Fruit fly (Drosophila melanogaster) whole organism, embryonic: ENCODE results near the gene janA.

Experiments
- Antp ChIP-seq: fragments of 200-800 bp; sonication (Bioruptor generic); optimal IDR thresholded peaks from 3 replicates; lab custom pipeline; 2016; ENCODE audit warnings: missing biosample characterization, missing genetic modification characterization
- CG10274 ChIP-seq: fragments of 200-800 bp; sonication (Bioruptor generic); optimal IDR thresholded peaks from 3 replicates; lab custom pipeline; 2017; ENCODE audit warnings: missing biosample characterization, mild to moderate bottlenecking, missing genetic modification characterization
- CG11504 ChIP-seq: fragments of 200-800 bp; sonication (Bioruptor generic); optimal IDR thresholded peaks from 3 replicates; lab custom pipeline; 2019; ENCODE audit warnings: missing biosample characterization, mild to moderate bottlenecking, missing genetic modification characterization, moderate library complexity
- CG12071 ChIP-seq: fragments of 200-800 bp; sonication (Bioruptor generic); optimal IDR thresholded peaks from 3 replicates; lab custom pipeline; 2018; ENCODE audit warnings: missing biosample characterization, mild to moderate bottlenecking, missing genetic modification characterization
- CG13287 ChIP-seq: fragments of 200-800 bp; sonication (Bioruptor generic); IDR thresholded peaks from 2 replicates; pipeline ENCODE4 v1.3.6; 2022; ENCODE audit warnings: missing biosample characterization, missing genetic modification characterization; ENCODE audit not compliant: partially characterized antibody
- CG14441 ChIP-seq: fragments of 200-800 bp; sonication (Bioruptor generic); IDR thresholded peaks from 2 replicates; pipeline ENCODE4 v1.3.6; 2022; ENCODE audit warnings: missing biosample characterization, missing genetic modification characterization
- CG14667 ChIP-seq: fragments of 200-800 bp; sonication (Bioruptor generic); IDR thresholded peaks from 2 replicates; pipeline ENCODE4 v1.3.6; 2022; ENCODE audit warnings: missing biosample characterization, missing genetic modification characterization
- CG14710 ChIP-seq: fragments of 200-800 bp; sonication (Bioruptor generic); optimal IDR thresholded peaks from 3 replicates; lab custom pipeline; 2019; ENCODE audit warnings: missing biosample characterization, mild to moderate bottlenecking, missing genetic modification characterization, moderate library complexity
- CG14860 ChIP-seq: fragments of 200-800 bp; sonication (Bioruptor generic); IDR thresholded peaks from 3 replicates; pipeline ENCODE4 v1.3.6; 2022; ENCODE audit warnings: missing biosample characterization, missing genetic modification characterization; ENCODE audit not compliant: partially characterized antibody
- CG16779 ChIP-seq: fragments of 200-800 bp; sonication (Bioruptor generic); IDR thresholded peaks from 2 replicates; pipeline ENCODE4 v1.3.6; 2022; ENCODE audit warnings: missing biosample characterization, missing genetic modification characterization
- CG17568 ChIP-seq: fragments of 200-800 bp; sonication (Bioruptor generic); optimal IDR thresholded peaks from 2 replicates; lab custom pipeline; 2018; ENCODE audit warnings: missing biosample characterization, mild to moderate bottlenecking, missing genetic modification characterization, moderate library complexity
- CG2116 ChIP-seq: fragments of 200-800 bp; sonication (Bioruptor generic); optimal IDR thresholded peaks from 3 replicates; lab custom pipeline; 2018; ENCODE audit warnings: missing biosample characterization, mild to moderate bottlenecking, missing genetic modification characterization
- CG2120 ChIP-seq: fragments of 200-800 bp; sonication (Bioruptor generic); optimal IDR thresholded peaks from 3 replicates; lab custom pipeline; 2016; ENCODE audit warnings: missing biosample characterization, missing genetic modification characterization
- CG2678 ChIP-seq: fragments of 200-800 bp; sonication (Bioruptor generic); optimal IDR thresholded peaks from 3 replicates; lab custom pipeline; 2019; ENCODE audit warnings: missing biosample characterization, mild to moderate bottlenecking, missing genetic modification characterization, moderate library complexity
- CG3847 ChIP-seq: fragments of 200-800 bp; sonication (Bioruptor generic); IDR thresholded peaks from 2 replicates; pipeline ENCODE4 v1.3.6; 2022; ENCODE audit warnings: missing biosample characterization, missing genetic modification characterization
- CG7745 ChIP-seq: fragments of 200-800 bp; sonication (Bioruptor generic); optimal IDR thresholded peaks from 2 replicates; lab custom pipeline; 2018; ENCODE audit warnings: missing biosample characterization, mild to moderate bottlenecking, missing genetic modification characterization, moderate library complexity
- CG7928 ChIP-seq: fragments of 200-800 bp; sonication (Bioruptor generic); optimal IDR thresholded peaks from 2 replicates; lab custom pipeline; 2017; ENCODE audit warnings: missing biosample characterization, mild to moderate bottlenecking, missing genetic modification characterization
- Dek ChIP-seq: fragments of 200-800 bp; sonication (Bioruptor generic); optimal IDR thresholded peaks from 3 replicates; lab custom pipeline; 2019; ENCODE audit warnings: missing biosample characterization, mild to moderate bottlenecking, missing genetic modification characterization, moderate library complexity
- Dip3 ChIP-seq: fragments of 200-800 bp; sonication (Bioruptor generic); optimal IDR thresholded peaks from 3 replicates; lab custom pipeline; 2016; ENCODE audit warnings: missing biosample characterization, missing genetic modification characterization
- H2.0 ChIP-seq: fragments of 200-800 bp; sonication (Bioruptor generic); IDR thresholded peaks from 2 replicates; pipeline ENCODE4 v1.3.6; 2022; ENCODE audit warnings: missing biosample characterization, missing genetic modification characterization
- Hmr ChIP-seq: fragments of 200-800 bp; sonication (Bioruptor generic); optimal IDR thresholded peaks from 3 replicates; lab custom pipeline; 2017; ENCODE audit warnings: mild to moderate bottlenecking, missing biosample characterization, missing genetic modification reagents, missing genetic modification characterization
- Mes4 ChIP-seq: fragments of 200-800 bp; sonication (Bioruptor generic); optimal IDR thresholded peaks from 2 replicates; lab custom pipeline; 2016; ENCODE audit warnings: missing biosample characterization, missing genetic modification characterization
- Neu2 ChIP-seq: fragments of 200-800 bp; sonication (Bioruptor generic); optimal IDR thresholded peaks from 3 replicates; lab custom pipeline; 2016; ENCODE audit warnings: missing biosample characterization, missing genetic modification characterization, borderline replicate concordance
- NfI ChIP-seq: fragments of 200-800 bp; sonication (Bioruptor generic); optimal IDR thresholded peaks from 3 replicates; lab custom pipeline; 2018; ENCODE audit warnings: missing biosample characterization, mild to moderate bottlenecking, missing genetic modification characterization, moderate library complexity
- Optix ChIP-seq: fragments of 200-800 bp; sonication (Bioruptor generic); IDR thresholded peaks from 3 replicates; pipeline ENCODE4 v1.3.6; 2022; ENCODE audit warnings: missing biosample characterization, missing genetic modification characterization
- Scr ChIP-seq: fragments of 200-800 bp; sonication (Bioruptor generic); IDR thresholded peaks from 2 replicates; pipeline ENCODE4 v1.3.6; 2022; ENCODE audit warnings: missing biosample characterization, missing genetic modification characterization; ENCODE audit not compliant: partially characterized antibody
- YL-1 ChIP-seq: fragments of 200-800 bp; sonication (Bioruptor generic); optimal IDR thresholded peaks from 3 replicates; lab custom pipeline; 2017; ENCODE audit warnings: missing biosample characterization, mild to moderate bottlenecking, missing genetic modification characterization
- ara ChIP-seq: fragments of 200-800 bp; sonication (Bioruptor generic); IDR thresholded peaks from 2 replicates; pipeline ENCODE4 v1.3.6; 2022; ENCODE audit warnings: missing biosample characterization, missing genetic modification characterization
- ato ChIP-seq: fragments of 200-800 bp; sonication (Bioruptor generic); IDR thresholded peaks from 2 replicates; pipeline ENCODE4 v1.3.6; 2022; ENCODE audit warnings: missing biosample characterization, missing genetic modification characterization; ENCODE audit not compliant: partially characterized antibody
- bowl ChIP-seq: fragments of 200-800 bp; sonication (Bioruptor generic); IDR thresholded peaks from 2 replicates; pipeline ENCODE4 v1.3.6; 2022; ENCODE audit warnings: missing biosample characterization, missing genetic modification characterization
- chinmo ChIP-seq: fragments of 200-800 bp; sonication (Bioruptor generic); IDR thresholded peaks from 4 replicates; pipeline ENCODE4 v1.3.6; 2022; ENCODE audit warnings: missing biosample characterization, missing genetic modification characterization; ENCODE audit not compliant: partially characterized antibody
- crc ChIP-seq: fragments of 200-800 bp; sonication (Bioruptor generic); optimal IDR thresholded peaks from 2 replicates; lab custom pipeline; 2016; ENCODE audit warnings: missing biosample characterization, missing genetic modification characterization
- crol ChIP-seq: fragments of 200-800 bp; sonication (Bioruptor generic); IDR thresholded peaks from 2 replicates; pipeline ENCODE4 v1.3.6; 2022; ENCODE audit warnings: missing biosample characterization, missing genetic modification characterization
- crp ChIP-seq, 2 experiments: fragments of 200-800 bp; sonication (Bioruptor generic); optimal IDR thresholded peaks; 2 replicates in 1 of 2; 3 replicates in 1 of 2; lab custom pipeline; 2017; ENCODE audit warnings: missing biosample characterization in 2 of 2, missing genetic modification characterization in 2 of 2, mild to moderate bottlenecking in 1 of 2, moderate library complexity in 1 of 2
- dati ChIP-seq: fragments of 200-800 bp; sonication (Bioruptor generic); IDR thresholded peaks from 2 replicates; pipeline ENCODE4 v1.3.6; 2022; ENCODE audit warnings: missing biosample characterization, missing genetic modification characterization
- dm ChIP-seq: fragments of 200-800 bp; sonication (Bioruptor generic); optimal IDR thresholded peaks from 3 replicates; lab custom pipeline; 2016; ENCODE audit warnings: missing biosample characterization, missing genetic modification characterization
- esg ChIP-seq: fragments of 200-800 bp; sonication (Bioruptor generic); conservative IDR thresholded peaks from 2 replicates; pipeline ENCODE4 v1.3.6; 2022; ENCODE audit warnings: missing biosample characterization, missing genetic modification characterization
- grau ChIP-seq: fragments of 200-800 bp; optimal IDR thresholded peaks from 3 replicates; lab custom pipeline; 2019; ENCODE audit warnings: missing biosample characterization, mild to moderate bottlenecking, missing genetic modification characterization, moderate library complexity
- grn ChIP-seq: fragments of 200-800 bp; sonication (Bioruptor generic); optimal IDR thresholded peaks from 3 replicates; lab custom pipeline; 2017; ENCODE audit warnings: missing biosample characterization, missing genetic modification characterization
- gro ChIP-seq: fragments of 200-800 bp; sonication (Bioruptor generic); optimal IDR thresholded peaks from 2 replicates; lab custom pipeline; 2016; ENCODE audit warnings: missing biosample characterization, missing genetic modification characterization
- gsb-n ChIP-seq: fragments of 200-800 bp; sonication (Bioruptor generic); optimal IDR thresholded peaks from 3 replicates; lab custom pipeline; 2018; ENCODE audit warnings: missing biosample characterization, mild to moderate bottlenecking, missing genetic modification characterization
- h ChIP-seq: fragments of >200 bp; optimal IDR thresholded peaks from 2 replicates; lab custom pipeline; 2017
- insv ChIP-seq, 2 experiments: fragments of 200-800 bp; sonication (Bioruptor generic); optimal IDR thresholded peaks; 3 replicates each; lab custom pipeline; 2016 to 2018; ENCODE audit warnings: missing biosample characterization in 2 of 2, missing genetic modification characterization in 2 of 2
- knrl ChIP-seq: fragments of 200-800 bp; sonication (Bioruptor generic); IDR thresholded peaks from 3 replicates; pipeline ENCODE4 v1.3.6; 2022; ENCODE audit warnings: missing biosample characterization, missing genetic modification characterization; ENCODE audit not compliant: partially characterized antibody
- lmd ChIP-seq: fragments of 200-800 bp; sonication (Bioruptor generic); IDR thresholded peaks from 2 replicates; pipeline ENCODE4 v1.3.6; 2022; ENCODE audit warnings: missing biosample characterization, missing genetic modification characterization
- org-1 ChIP-seq: fragments of 200-800 bp; sonication (Bioruptor generic); optimal IDR thresholded peaks from 2 replicates; lab custom pipeline; 2017; ENCODE audit warnings: missing biosample characterization, missing genetic modification characterization
- run ChIP-seq: fragments of 200-800 bp; sonication (Bioruptor generic); optimal IDR thresholded peaks from 3 replicates; lab custom pipeline; 2018; ENCODE audit warnings: missing biosample characterization, mild to moderate bottlenecking, missing genetic modification characterization
- sima ChIP-seq: fragments of 200-800 bp; sonication (Bioruptor generic); optimal IDR thresholded peaks from 2 replicates; lab custom pipeline; 2016; ENCODE audit warnings: missing biosample characterization, missing genetic modification characterization
- tin ChIP-seq: fragments of 200-800 bp; sonication (Bioruptor generic); optimal IDR thresholded peaks from 3 replicates; lab custom pipeline; 2016; ENCODE audit warnings: missing biosample characterization, missing genetic modification characterization
- vvl ChIP-seq: fragments of 200-800 bp; sonication (Bioruptor generic); IDR thresholded peaks from 2 replicates; pipeline ENCODE4 v1.3.6; 2022; ENCODE audit warnings: missing biosample characterization, missing genetic modification characterization

Gene janA

dm6 chr3R:30055915-30056544 lies 16.7 kb upstream of the janA start, which contains the start of the genes Rpp14b and spn-A (continued):
- TF ChIP-seq dm (no peak), NfI (GFP tag; lab: Kevin White, UChicago) (peak; percentile 10), CG11504 (tag; lab: Kevin White, UChicago) (no peak), CG12071 (GFP tag; lab: Kevin White, UChicago) (no peak), Dip3 (GFP tag; lab: Kevin White, UChicago) (no peak), gro (GFP tag; lab: Kevin White, UChicago) (no peak), CG17568 (GFP tag; lab: Kevin White, UChicago) (no peak), CG2116 (GFP tag; lab: Kevin White, UChicago) (no peak), CG3847 (GFP tag; lab: Robert Waterston, UW) (peak; percentile 37; the same call in 1 of the 2 replicates), Scr (GFP tag; lab: Robert Waterston, UW) (no peak), CG2678 (tag; lab: Kevin White, UChicago) (peak; percentile 13), Hmr (GFP tag; lab: Kevin White, UChicago) (no peak), gsb-n (no peak), Antp (GFP tag; lab: Kevin White, UChicago) (no peak), run (no peak), grau (tag; lab: Kevin White, UChicago) (peak; percentile 97), lmd (GFP tag; lab: Robert Waterston, UW) (peak; percentile 29; the same call in 1 of the 2 replicates), CG7745 (tag; lab: Kevin White, UChicago) (no peak), CG14667 (no peak), crol (GFP tag; lab: Robert Waterston, UW) (no peak), Mes4 (GFP tag; lab: Kevin White, UChicago) (no peak), CG14860 (GFP tag; lab: Robert Waterston, UW) (no peak), h (lab: Kevin White, UChicago) (no peak), ato (GFP tag; lab: Robert Waterston, UW) (no peak), CG14441 (GFP tag; lab: Robert Waterston, UW) (peak; percentile 41; the same call in 1 of the 2 replicates), sima (GFP tag; lab: Kevin White, UChicago) (no peak), crp (GFP tag; optimal IDR thresholded peaks at IDR 0.05; lab: Kevin White, UChicago) (no peak), dati (GFP tag; lab: Robert Waterston, UW) (no peak), Optix (GFP tag; lab: Robert Waterston, UW) (no peak), tin (no peak), H2.0 (GFP tag; lab: Robert Waterston, UW) (peak; percentile 34; the same call in 1 of the 2 replicates), CG2120 (GFP tag; lab: Kevin White, UChicago) (no peak), CG14710 (tag; lab: Kevin White, UChicago) (no peak), YL-1 (GFP tag; lab: Kevin White, UChicago) (peak; percentile 43), knrl (GFP tag; lab: Robert Waterston, UW) (no peak), org-1 (GFP tag; lab: Kevin White, UChicago) (no peak), Neu2 (GFP tag; lab: Kevin White, UChicago) (no peak), CG13287 (GFP tag; lab: Robert Waterston, UW) (no peak), CG16779 (no peak), vvl (GFP tag; lab: Robert Waterston, UW) (peak; percentile 48; the same call in 1 of the 2 replicates), grn (GFP tag; lab: Kevin White, UChicago) (no peak), bowl (GFP tag; lab: Robert Waterston, UW) (no peak), insv (GFP tag; optimal IDR thresholded peaks at IDR 0.05; lab: Kevin White, UChicago) (no peak), CG10274 (GFP tag; lab: Kevin White, UChicago) (no peak), crc (GFP tag; lab: Kevin White, UChicago) (no peak), esg (GFP tag; lab: Robert Waterston, UW) (no peak), CG7928 (GFP tag; lab: Kevin White, UChicago) (no peak), ara (GFP tag; lab: Robert Waterston, UW) (no peak), chinmo (GFP tag; lab: Robert Waterston, UW) (no peak), Dek (tag; lab: Kevin White, UChicago) (peak; percentile 17)
